Fruit fly (Drosophila melanogaster): Measurements from ENCODE around the gene ppk.

Gene ppk

DNA sequence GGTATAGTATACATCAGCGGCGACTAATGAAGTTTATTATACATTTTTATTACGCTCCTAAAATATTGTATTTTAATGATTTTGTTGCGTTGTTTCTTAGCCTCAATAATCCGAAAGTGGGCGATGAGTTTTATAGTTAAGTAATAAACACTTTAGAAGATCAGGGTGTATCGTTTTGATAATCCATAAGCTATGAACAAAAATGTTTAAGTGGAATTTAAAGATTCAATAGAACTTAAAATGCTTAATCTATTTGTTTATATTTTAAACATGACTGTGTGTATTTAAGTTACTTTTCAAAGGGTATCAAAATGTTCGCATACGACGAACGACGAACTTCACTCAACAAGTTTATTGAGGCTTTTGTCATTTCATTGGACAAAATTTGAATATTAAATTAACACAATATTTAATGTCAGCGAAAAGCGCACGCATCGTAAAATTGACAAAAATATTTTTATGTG, 8.7 kb downstream of the ppk start (continued):
- TF ChIP-seq esn (GFP tag; optimal IDR thresholded peaks at IDR 0.05) (peak; percentile 22), eg (GFP tag; IDR thresholded peaks at IDR 0.05) (no peak), lz (GFP tag; optimal IDR thresholded peaks at IDR 0.05) (no peak), Hr4 (GFP tag; optimal IDR thresholded peaks at IDR 0.05) (no peak), CG10631 (GFP tag; optimal IDR thresholded peaks at IDR 0.05) (no peak), net (GFP tag; optimal IDR thresholded peaks at IDR 0.05) (no peak), fkh (GFP tag; optimal IDR thresholded peaks at IDR 0.05) (peak; percentile 4)

- TF ChIP-seq CG10631 (GFP tag; optimal IDR thresholded peaks at IDR 0.05) (peak; percentile 5), Ets21C (GFP tag; optimal IDR thresholded peaks at IDR 0.05) (no peak), Eip78C (GFP tag) (peak; percentile 84), achi (GFP tag; optimal IDR thresholded peaks at IDR 0.05) (peak; percentile 30), Lpt (GFP tag; optimal IDR thresholded peaks at IDR 0.05) (peak; percentile 45), fd59A (GFP tag; optimal IDR thresholded peaks at IDR 0.05) (no peak), fkh (GFP tag; optimal IDR thresholded peaks at IDR 0.05) (no peak), CG11294 (GFP tag; IDR thresholded peaks at IDR 0.05) (no peak), Sox102F (GFP tag; optimal IDR thresholded peaks at IDR 0.05) (peak; percentile 2), salr (GFP tag; optimal IDR thresholded peaks at IDR 0.05) (peak in 1 of 2 experiments; percentile 48), CG31627 (GFP tag; optimal IDR thresholded peaks at IDR 0.05) (peak; percentile 11), CG11762 (GFP tag; optimal IDR thresholded peaks at IDR 0.05; ENCODE audit: insufficient read depth) (no peak), CG8119 (GFP tag; IDR thresholded peaks at IDR 0.05) (peak; percentile 63), CG6792 (GFP tag; optimal IDR thresholded peaks at IDR 0.05) (no peak), CG7368 (GFP tag; optimal IDR thresholded peaks at IDR 0.05) (no peak), pdm3 (GFP tag; optimal IDR thresholded peaks at IDR 0.05) (peak; percentile 29), Blimp-1 (GFP tag; optimal IDR thresholded peaks at IDR 0.05) (no peak), dac (GFP tag; optimal IDR thresholded peaks at IDR 0.05) (no peak), Sox14 (GFP tag; optimal IDR thresholded peaks at IDR 0.05) (no peak), CG32006 (GFP tag; optimal IDR thresholded peaks at IDR 0.05) (peak; percentile 82), Hr4 (GFP tag; optimal IDR thresholded peaks at IDR 0.05) (peak; percentile 57), CG1621 (tag; optimal IDR thresholded peaks at IDR 0.05) (no peak), CG6276 (GFP tag; optimal IDR thresholded peaks at IDR 0.05) (peak; percentile 38), CG15336 (GFP tag; IDR thresholded peaks at IDR 0.05) (0 out of 2 replicates have a peak, but pooled peaks have one; percentile 46), dsx (GFP tag; optimal IDR thresholded peaks at IDR 0.05; ENCODE audit: poor library complexity, severe bottlenecking) (no peak), OdsH (GFP tag; optimal IDR thresholded peaks at IDR 0.05) (peak; percentile 13), CG10669 (GFP tag; optimal IDR thresholded peaks at IDR 0.05) (peak; percentile 0), ss (GFP tag; optimal IDR thresholded peaks at IDR 0.05) (no peak), Hr38 (GFP tag; optimal IDR thresholded peaks at IDR 0.05) (no peak), Hr39 (GFP tag; optimal IDR thresholded peaks at IDR 0.05) (peak; percentile 6), CG6163 (GFP tag; IDR thresholded peaks at IDR 0.05) (peak; percentile 51; the same call in 1 of the 3 replicates), CG4318 (GFP tag; optimal IDR thresholded peaks at IDR 0.05) (peak; percentile 33), fd85E (GFP tag; optimal IDR thresholded peaks at IDR 0.05) (no peak), CG6808 (GFP tag; optimal IDR thresholded peaks at IDR 0.05) (no peak), eg (GFP tag; IDR thresholded peaks at IDR 0.05) (0 out of 3 replicates have a peak, but pooled peaks have one; percentile 9), svp (GFP tag) (peak; percentile 44)
Measured at dm6 chr2L:14370777-14371096, 10.2 kb downstream of the ppk start.
